Fruit fly (Drosophila melanogaster) whole organism, embryonic: ENCODE results near the gene CG34327.

Experiments
- B-H2 ChIP-seq: fragments of 200-800 bp; sonication (Bioruptor generic); optimal IDR thresholded peaks from 2 replicates; lab custom pipeline; 2018; ENCODE audit warnings: missing biosample characterization, mild to moderate bottlenecking, missing genetic modification characterization
- CG10321 ChIP-seq: fragments of 200-800 bp; sonication (Bioruptor generic); IDR thresholded peaks from 2 replicates; pipeline ENCODE4 v1.3.6; 2022; ENCODE audit warnings: missing biosample characterization, missing genetic modification characterization
- CG17802 ChIP-seq: fragments of 200-800 bp; sonication (Bioruptor generic); optimal IDR thresholded peaks from 2 replicates; lab custom pipeline; 2018; ENCODE audit warnings: missing biosample characterization, mild to moderate bottlenecking, missing genetic modification characterization, moderate library complexity
- CG17912 ChIP-seq: fragments of 200-800 bp; sonication (Bioruptor generic); optimal IDR thresholded peaks from 2 replicates; lab custom pipeline; 2018; ENCODE audit warnings: missing biosample characterization, mild to moderate bottlenecking, missing genetic modification characterization
- CG2889 ChIP-seq: fragments of 200-800 bp; sonication (Bioruptor generic); IDR thresholded peaks from 3 replicates; pipeline ENCODE4 v1.3.6; 2022; ENCODE audit warnings: missing biosample characterization, missing genetic modification characterization
- CG30431 ChIP-seq: fragments of 200-800 bp; sonication (Bioruptor generic); optimal IDR thresholded peaks from 2 replicates; lab custom pipeline; 2017; ENCODE audit warnings: missing biosample characterization, missing genetic modification characterization
- CG42726 ChIP-seq: fragments of 200-800 bp; sonication (Bioruptor generic); IDR thresholded peaks from 2 replicates; pipeline ENCODE4 v1.3.6; 2022; ENCODE audit warnings: missing biosample characterization, missing genetic modification characterization; ENCODE audit not compliant: partially characterized antibody
- CG5180 ChIP-seq: fragments of 200-800 bp; sonication (Bioruptor generic); optimal IDR thresholded peaks from 3 replicates; lab custom pipeline; 2017; ENCODE audit warnings: missing biosample characterization, missing genetic modification characterization, mild to moderate bottlenecking, moderate library complexity, missing genetic modification reagents
- CG6765 ChIP-seq: fragments of 200-800 bp; sonication (Bioruptor generic); optimal IDR thresholded peaks from 3 replicates; lab custom pipeline; 2017; ENCODE audit warnings: missing biosample characterization, mild to moderate bottlenecking, missing genetic modification characterization
- CG8281 ChIP-seq: fragments of 200-800 bp; sonication (Bioruptor generic); optimal IDR thresholded peaks from 2 replicates; lab custom pipeline; 2018; ENCODE audit warnings: missing biosample characterization, mild to moderate bottlenecking, missing genetic modification characterization, moderate library complexity
- Chrac-16 ChIP-seq: fragments of 200-800 bp; sonication (Bioruptor generic); optimal IDR thresholded peaks from 3 replicates; lab custom pipeline; 2016; ENCODE audit warnings: missing biosample characterization, missing genetic modification characterization
- Dip3 ChIP-seq: fragments of 200-800 bp; sonication (Bioruptor generic); optimal IDR thresholded peaks from 3 replicates; lab custom pipeline; 2016; ENCODE audit warnings: missing biosample characterization, missing genetic modification characterization
- Eip74EF ChIP-seq, 2 experiments: fragments of 200-800 bp in 1 of 2; fragments of >200 bp in 1 of 2; sonication (Bioruptor generic) in 1 of 2; optimal IDR thresholded peaks; 2 replicates each; lab custom pipeline; 2017 to 2019; ENCODE audit warnings: missing biosample characterization in 2 of 2, missing genetic modification characterization in 2 of 2, mild to moderate bottlenecking in 1 of 2, moderate library complexity in 1 of 2
- Hmx ChIP-seq: fragments of 200-800 bp; sonication (Bioruptor generic); optimal IDR thresholded peaks from 2 replicates; lab custom pipeline; 2016; ENCODE audit warnings: missing biosample characterization, missing genetic modification characterization
- Lpt ChIP-seq: fragments of >200 bp; optimal IDR thresholded peaks from 2 replicates; lab custom pipeline; 2018; ENCODE audit warnings: missing biosample characterization, missing genetic modification characterization
- Med ChIP-seq: fragments of 200-800 bp; sonication (Bioruptor generic); peaks from one replicate; lab custom pipeline; 2016; ENCODE audit warnings: missing biosample characterization, missing genetic modification characterization, mild to moderate bottlenecking, inconsistent platforms, moderate library complexity
- Nf-YA ChIP-seq: fragments of 200-800 bp; sonication (Bioruptor generic); IDR thresholded peaks from 2 replicates; pipeline ENCODE4 v1.3.6; 2022; ENCODE audit warnings: missing biosample characterization, missing genetic modification characterization
- Nf-YC ChIP-seq: fragments of 200-800 bp; optimal IDR thresholded peaks from 3 replicates; lab custom pipeline; 2019; ENCODE audit warnings: missing biosample characterization, mild to moderate bottlenecking, missing genetic modification characterization, moderate library complexity
- Pdp1 ChIP-seq, 2 experiments: fragments of 200-800 bp; sonication (Bioruptor generic); optimal IDR thresholded peaks; 3 replicates each; lab custom pipeline; 2016; ENCODE audit warnings: missing biosample characterization in 2 of 2, missing genetic modification characterization in 2 of 2, mild to moderate bottlenecking in 1 of 2, moderate library complexity in 1 of 2
- Rx ChIP-seq: fragments of 200-800 bp; sonication (Bioruptor generic); IDR thresholded peaks from 2 replicates; pipeline ENCODE4 v1.3.6; 2022; ENCODE audit warnings: missing biosample characterization, missing genetic modification characterization
- Vsx1 ChIP-seq: fragments of 200-800 bp; sonication (Bioruptor generic); optimal IDR thresholded peaks from 2 replicates; lab custom pipeline; 2017; ENCODE audit warnings: missing biosample characterization, mild to moderate bottlenecking, missing genetic modification characterization, missing genetic modification reagents
- bsh ChIP-seq, 2 experiments: fragments of 200-800 bp; sonication (Bioruptor generic); optimal IDR thresholded peaks; 2 replicates each; lab custom pipeline; 2017 to 2018; ENCODE audit warnings: mild to moderate bottlenecking in 2 of 2, missing biosample characterization in 2 of 2, missing genetic modification characterization in 2 of 2, moderate library complexity in 1 of 2
- caup ChIP-seq: fragments of 200-800 bp; sonication (Bioruptor generic); optimal IDR thresholded peaks from 3 replicates; lab custom pipeline; 2017; ENCODE audit warnings: missing biosample characterization, mild to moderate bottlenecking, missing genetic modification characterization, moderate library complexity; ENCODE audit not compliant: severe bottlenecking
- cg ChIP-seq: fragments of 200-800 bp; sonication (Bioruptor generic); optimal IDR thresholded peaks from 3 replicates; lab custom pipeline; 2019; ENCODE audit warnings: missing biosample characterization, mild to moderate bottlenecking, missing genetic modification characterization, moderate library complexity
- chinmo ChIP-seq: fragments of 200-800 bp; sonication (Bioruptor generic); IDR thresholded peaks from 4 replicates; pipeline ENCODE4 v1.3.6; 2022; ENCODE audit warnings: missing biosample characterization, missing genetic modification characterization; ENCODE audit not compliant: partially characterized antibody
- crol ChIP-seq: fragments of 200-800 bp; sonication (Bioruptor generic); IDR thresholded peaks from 2 replicates; pipeline ENCODE4 v1.3.6; 2022; ENCODE audit warnings: missing biosample characterization, missing genetic modification characterization
- exex ChIP-seq: fragments of 200-800 bp; sonication (Bioruptor generic); optimal IDR thresholded peaks from 4 replicates; lab custom pipeline; 2018; ENCODE audit warnings: missing biosample characterization, mild to moderate bottlenecking, missing genetic modification characterization, moderate library complexity
- gcm ChIP-seq: fragments of 200-800 bp; sonication (Bioruptor generic); optimal IDR thresholded peaks from 2 replicates; lab custom pipeline; 2019; ENCODE audit warnings: missing biosample characterization, mild to moderate bottlenecking, missing genetic modification characterization, moderate library complexity
- gem ChIP-seq: fragments of 200-800 bp; sonication (Bioruptor generic); optimal IDR thresholded peaks from 2 replicates; lab custom pipeline; 2019; ENCODE audit warnings: missing biosample characterization, mild to moderate bottlenecking, missing genetic modification characterization, moderate library complexity
- grn ChIP-seq: fragments of 200-800 bp; sonication (Bioruptor generic); optimal IDR thresholded peaks from 3 replicates; lab custom pipeline; 2017; ENCODE audit warnings: missing biosample characterization, missing genetic modification characterization
- gro ChIP-seq: fragments of 200-800 bp; sonication (Bioruptor generic); optimal IDR thresholded peaks from 2 replicates; lab custom pipeline; 2016; ENCODE audit warnings: missing biosample characterization, missing genetic modification characterization
- lmd ChIP-seq: fragments of 200-800 bp; sonication (Bioruptor generic); IDR thresholded peaks from 2 replicates; pipeline ENCODE4 v1.3.6; 2022; ENCODE audit warnings: missing biosample characterization, missing genetic modification characterization
- luna ChIP-seq: fragments of 200-800 bp; sonication (Bioruptor generic); optimal IDR thresholded peaks from 2 replicates; lab custom pipeline; 2016; ENCODE audit warnings: missing biosample characterization, missing genetic modification characterization
- nerfin-2 ChIP-seq: fragments of 200-800 bp; sonication (Bioruptor generic); IDR thresholded peaks from 2 replicates; pipeline ENCODE4 v1.3.6; 2022; ENCODE audit warnings: missing biosample characterization, missing genetic modification characterization; ENCODE audit not compliant: partially characterized antibody
- nmo ChIP-seq: fragments of 200-800 bp; sonication (Bioruptor generic); optimal IDR thresholded peaks from 2 replicates; lab custom pipeline; 2018; ENCODE audit warnings: missing biosample characterization, mild to moderate bottlenecking, missing genetic modification characterization, moderate library complexity
- pros ChIP-seq: fragments of 200-800 bp; sonication (Bioruptor generic); optimal IDR thresholded peaks from 3 replicates; lab custom pipeline; 2019; ENCODE audit warnings: missing biosample characterization, mild to moderate bottlenecking, missing genetic modification characterization, moderate library complexity
- run ChIP-seq: fragments of 200-800 bp; sonication (Bioruptor generic); optimal IDR thresholded peaks from 3 replicates; lab custom pipeline; 2018; ENCODE audit warnings: missing biosample characterization, mild to moderate bottlenecking, missing genetic modification characterization
- sd ChIP-seq: fragments of 200-800 bp; sonication (Bioruptor generic); optimal IDR thresholded peaks from 3 replicates; lab custom pipeline; 2018; ENCODE audit warnings: missing biosample characterization, mild to moderate bottlenecking, missing genetic modification characterization, moderate library complexity
- sim ChIP-seq: fragments of 200-800 bp; sonication (Bioruptor generic); IDR thresholded peaks from 2 replicates; pipeline ENCODE4 v1.3.6; 2022; ENCODE audit warnings: missing biosample characterization, missing genetic modification characterization
- sob ChIP-seq: fragments of 200-800 bp; sonication (Bioruptor generic); IDR thresholded peaks from 2 replicates; pipeline ENCODE4 v1.3.6; 2022; ENCODE audit warnings: missing biosample characterization, missing genetic modification characterization
- sqz ChIP-seq: fragments of 200-800 bp; sonication (Bioruptor generic); optimal IDR thresholded peaks from 3 replicates; lab custom pipeline; 2018; ENCODE audit warnings: missing biosample characterization, mild to moderate bottlenecking, missing genetic modification characterization
- tna ChIP-seq: fragments of 200-800 bp; sonication (Bioruptor generic); IDR thresholded peaks from 2 replicates; pipeline ENCODE4 v1.3.6; 2022; ENCODE audit warnings: missing biosample characterization, missing genetic modification characterization; ENCODE audit not compliant: partially characterized antibody
- zen ChIP-seq: fragments of 200-800 bp; sonication (Bioruptor generic); optimal IDR thresholded peaks from 3 replicates; lab custom pipeline; 2018; ENCODE audit warnings: missing biosample characterization, mild to moderate bottlenecking, missing genetic modification characterization, moderate library complexity

CG34327 gene

dm6 chrX:17187495-17187894 is 36.1 kb downstream of the CG34327 start (continued):
- TF ChIP-seq CG10321: no peak
- TF ChIP-seq gcm: no peak
- TF ChIP-seq bsh (GFP tag; optimal IDR thresholded peaks at IDR 0.05; lab: Kevin White, UChicago): peak in 1 of 2 experiments; percentile 42
- no peak for TF ChIP-seq CG8281

dm6 chrX:17186432-17186831 is 37.2 kb downstream of the CG34327 start:
- TF ChIP-seq CG17912 (GFP tag; lab: Kevin White, UChicago): no peak
- peak; percentile 11 for TF ChIP-seq Vsx1
- TF ChIP-seq chinmo (GFP tag; lab: Robert Waterston, UW): 0 out of 4 replicates have a peak, but pooled peaks have one; percentile 31
- no peak for TF ChIP-seq CG17802
- TF ChIP-seq exex (tag; lab: Kevin White, UChicago): peak; percentile 46
- no peak for TF ChIP-seq lmd (GFP tag; lab: Robert Waterston, UW)
- TF ChIP-seq caup (GFP tag; lab: Kevin White, UChicago): no peak
- TF ChIP-seq cg (GFP tag; lab: Kevin White, UChicago): peak; percentile 0
- TF ChIP-seq sd (tag; lab: Kevin White, UChicago): peak; percentile 12
- TF ChIP-seq CG42726 (GFP tag; lab: Robert Waterston, UW): no peak
- peak in 1 of 2 experiments; percentile 8 for TF ChIP-seq Eip74EF (GFP tag; optimal IDR thresholded peaks at IDR 0.05; lab: Kevin White, UChicago)
- peak; percentile 24 for TF ChIP-seq sqz (GFP tag; lab: Kevin White, UChicago)
- TF ChIP-seq CG10321: no peak
- TF ChIP-seq grn (GFP tag; lab: Kevin White, UChicago): peak; percentile 87
- TF ChIP-seq Chrac-16 (GFP tag; lab: Kevin White, UChicago): no peak
- TF ChIP-seq Nf-YC (tag; lab: Kevin White, UChicago): no peak
- TF ChIP-seq run (tag; lab: Kevin White, UChicago): no peak
- TF ChIP-seq Pdp1 (GFP tag; optimal IDR thresholded peaks at IDR 0.05; lab: Kevin White, UChicago): peak in 1 of 2 experiments; percentile 59

dm6 chrX:17183486-17183885 is 40.1 kb downstream of the CG34327 start:
- no peak for TF ChIP-seq CG2889 (GFP tag; lab: Robert Waterston, UW)
- TF ChIP-seq zen (tag; lab: Kevin White, UChicago): no peak
- TF ChIP-seq Lpt: no peak
- TF ChIP-seq Hmx (GFP tag; lab: Kevin White, UChicago): no peak
- no peak for TF ChIP-seq sim (GFP tag; lab: Robert Waterston, UW)
- TF ChIP-seq tna (GFP tag; lab: Robert Waterston, UW): no peak
- TF ChIP-seq Med (GFP tag; lab: Kevin White, UChicago): no peak
- TF ChIP-seq gem (tag; lab: Kevin White, UChicago): no peak
- TF ChIP-seq Dip3 (GFP tag; lab: Kevin White, UChicago): no peak
- TF ChIP-seq CG5180: no peak

- TF ChIP-seq Chrac-16 (GFP tag; lab: Kevin White, UChicago) (no peak), gro (GFP tag; lab: Kevin White, UChicago) (no peak), Nf-YA (GFP tag; lab: Robert Waterston, UW) (no peak), sob (GFP tag; lab: Robert Waterston, UW) (no peak), pros (GFP tag; lab: Kevin White, UChicago) (no peak), CG42726 (GFP tag; lab: Robert Waterston, UW) (no peak), caup (GFP tag; lab: Kevin White, UChicago) (peak; percentile 1), CG30431 (no peak), nmo (GFP tag; lab: Kevin White, UChicago) (peak; percentile 34), nerfin-2 (GFP tag; lab: Robert Waterston, UW) (no peak), B-H2 (GFP tag; lab: Kevin White, UChicago) (no peak), crol (GFP tag; lab: Robert Waterston, UW) (peak; percentile 51; the same call in 1 of the 2 replicates), CG6765 (GFP tag; lab: Kevin White, UChicago) (no peak), Rx (GFP tag; lab: Robert Waterston, UW) (no peak), luna (GFP tag; lab: Kevin White, UChicago) (no peak)
Measured at dm6 chrX:17181264-17182198, 42.1 kb downstream of the CG34327 start.
